Worm (Caenorhabditis elegans): ENCODE measurements around the gene his-70.

The his-70 gene

DNA sequence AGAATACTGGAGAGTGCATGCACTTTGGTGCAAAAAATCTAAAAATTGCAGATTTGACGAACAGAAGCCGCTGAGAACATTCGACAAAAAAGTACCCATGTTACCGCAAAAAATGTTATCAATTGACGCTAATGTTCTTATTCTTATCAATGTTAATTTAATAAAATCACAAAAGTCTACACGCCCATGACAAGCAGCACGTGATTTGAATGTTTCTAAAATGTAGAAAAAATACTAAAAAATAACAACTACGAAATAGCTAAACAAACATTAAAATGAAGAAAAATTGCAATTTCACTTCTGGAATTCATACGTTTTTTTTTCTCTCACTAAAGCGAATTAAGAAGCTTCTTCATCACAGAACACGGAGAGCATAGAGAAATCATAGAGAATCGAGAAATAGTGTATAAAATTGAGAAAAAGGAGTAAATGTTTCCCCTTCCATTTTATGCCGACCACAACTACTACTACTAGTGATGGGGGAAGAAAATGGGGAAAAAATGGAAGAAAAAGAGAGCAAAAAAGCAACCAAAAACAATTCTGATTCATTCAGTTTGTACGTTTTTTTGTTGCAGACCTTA is 28.5 kb upstream of the his-70 start:
- TF ChIP-seq lin-13 (GFP tag; optimal IDR thresholded peaks at IDR 0.05) (no peak), gmeb-1 (tag; optimal IDR thresholded peaks at IDR 0.05) (peak; percentile 12), unc-39 (tag; optimal IDR thresholded peaks at IDR 0.05) (no peak), lin-11 (tag; optimal IDR thresholded peaks at IDR 0.05) (no peak), nhr-77 (tag; optimal IDR thresholded peaks at IDR 0.05) (no peak), fos-1 (tag; optimal IDR thresholded peaks at IDR 0.05) (peak; percentile 15), unc-55 (GFP tag; optimal IDR thresholded peaks at IDR 0.05) (peak; percentile 90), ztf-4 (tag; optimal IDR thresholded peaks at IDR 0.05) (no peak), nhr-129 (tag; optimal IDR thresholded peaks at IDR 0.05) (no peak), ceh-82 (tag; optimal IDR thresholded peaks at IDR 0.05) (no peak), R02D3.7 (tag; optimal IDR thresholded peaks at IDR 0.05) (no peak), egl-27 (tag; optimal IDR thresholded peaks at IDR 0.05) (no peak), zag-1 (tag; optimal IDR thresholded peaks at IDR 0.05) (no peak), unc-62 (GFP tag; optimal IDR thresholded peaks at IDR 0.05) (no peak), crh-2 (tag; optimal IDR thresholded peaks at IDR 0.05) (peak; percentile 23), ama-1 (optimal IDR thresholded peaks at IDR 0.05) (no peak), lin-39 (tag; optimal IDR thresholded peaks at IDR 0.05) (no peak), nhr-6 (tag; optimal IDR thresholded peaks at IDR 0.05) (no peak), mdl-1 (tag; optimal IDR thresholded peaks at IDR 0.05) (no peak), F13H6.1 (tag; optimal IDR thresholded peaks at IDR 0.05) (no peak), lsy-2 (tag; optimal IDR thresholded peaks at IDR 0.05) (peak in 1 of 2 experiments; percentile 57), sem-4 (tag; optimal IDR thresholded peaks at IDR 0.05) (no peak), C34F6.9 (tag; optimal IDR thresholded peaks at IDR 0.05) (peak; percentile 80), nhr-21 (tag; optimal IDR thresholded peaks at IDR 0.05) (no peak), nhr-11 (tag; optimal IDR thresholded peaks at IDR 0.05) (no peak), Y55F3AM.14 (GFP tag; optimal IDR thresholded peaks at IDR 0.05) (no peak)

- TF ChIP-seq sma-9 (GFP tag; optimal IDR thresholded peaks at IDR 0.05) (peak; percentile 36), sma-9 (tag; optimal IDR thresholded peaks at IDR 0.05) (no peak), nhr-129 (tag; optimal IDR thresholded peaks at IDR 0.05) (peak; percentile 83), mdl-1 (tag; optimal IDR thresholded peaks at IDR 0.05) (peak in 1 of 2 experiments; percentile 37), skn-1 (tag; optimal IDR thresholded peaks at IDR 0.05) (no peak), aly-2 (tag; optimal IDR thresholded peaks at IDR 0.05) (no peak), blmp-1 (tag; optimal IDR thresholded peaks at IDR 0.05; ENCODE audit: insufficient read depth) (peak; percentile 21), lsy-2 (tag; optimal IDR thresholded peaks at IDR 0.05) (peak; percentile 31 to 84), C34F6.9 (tag; optimal IDR thresholded peaks at IDR 0.05) (peak; percentile 89), unc-55 (GFP tag; optimal IDR thresholded peaks at IDR 0.05) (peak; percentile 89), dmd-4 (tag; optimal IDR thresholded peaks at IDR 0.05) (no peak), mab-5 (tag; optimal IDR thresholded peaks at IDR 0.05) (peak; percentile 7), Y55F3AM.14 (GFP tag; optimal IDR thresholded peaks at IDR 0.05) (peak; percentile 0), ztf-1 (GFP tag; conservative IDR thresholded peaks at IDR 0.05) (no peak), snpc-4 (tag; optimal IDR thresholded peaks at IDR 0.05) (peak; percentile 23), gmeb-1 (tag; optimal IDR thresholded peaks at IDR 0.05) (peak; percentile 77), ceh-82 (tag; optimal IDR thresholded peaks at IDR 0.05) (no peak), fos-1 (tag; optimal IDR thresholded peaks at IDR 0.05) (peak; percentile 68), nhr-25 (tag; optimal IDR thresholded peaks at IDR 0.05) (peak; percentile 51), lin-11 (tag; optimal IDR thresholded peaks at IDR 0.05) (peak; percentile 68), sma-3 (GFP tag; optimal IDR thresholded peaks at IDR 0.05) (peak; percentile 54), zag-1 (tag; optimal IDR thresholded peaks at IDR 0.05) (peak; percentile 23), F13H6.1 (tag; optimal IDR thresholded peaks at IDR 0.05) (peak; percentile 65), ama-1 (optimal IDR thresholded peaks at IDR 0.05) (peak; percentile 53), nhr-21 (tag; optimal IDR thresholded peaks at IDR 0.05) (peak; percentile 44), unc-39 (tag; optimal IDR thresholded peaks at IDR 0.05) (no peak), ZK546.5 (tag; optimal IDR thresholded peaks at IDR 0.05) (no peak), crh-2 (tag; optimal IDR thresholded peaks at IDR 0.05) (peak; percentile 61), lin-13 (GFP tag; optimal IDR thresholded peaks at IDR 0.05) (peak; percentile 80), egl-27 (tag; optimal IDR thresholded peaks at IDR 0.05) (peak; percentile 20)
These were observed 27.6 kb upstream of the his-70 start for ce11 chrIII:4087565-4087964.

- no peak for TF ChIP-seq egl-27 (tag; optimal IDR thresholded peaks at IDR 0.05)
- no peak for TF ChIP-seq F13H6.1 (tag; optimal IDR thresholded peaks at IDR 0.05)
- TF ChIP-seq sma-9 (GFP tag; optimal IDR thresholded peaks at IDR 0.05), result no peak
- TF ChIP-seq sma-9 (tag; optimal IDR thresholded peaks at IDR 0.05), result no peak
- no peak for TF ChIP-seq elt-1 (tag; optimal IDR thresholded peaks at IDR 0.05)
- no peak for TF ChIP-seq elt-3 (tag; optimal IDR thresholded peaks at IDR 0.05)
- no peak for TF ChIP-seq ceh-16 (tag; optimal IDR thresholded peaks at IDR 0.05)
- no peak for TF ChIP-seq ztf-11 (tag; optimal IDR thresholded peaks at IDR 0.05)
- TF ChIP-seq skn-1 (tag; optimal IDR thresholded peaks at IDR 0.05), result no peak
- TF ChIP-seq blmp-1 (tag; optimal IDR thresholded peaks at IDR 0.05; ENCODE audit: insufficient read depth), result no peak
- no peak for TF ChIP-seq mbf-1 (tag; optimal IDR thresholded peaks at IDR 0.05)
- no peak for TF ChIP-seq mab-5 (tag; optimal IDR thresholded peaks at IDR 0.05)
- TF ChIP-seq nhr-12 (tag; optimal IDR thresholded peaks at IDR 0.05), result no peak
These were observed 27.1 kb upstream of the his-70 start for ce11 chrIII:4087064-4087463.
